Worm (Caenorhabditis elegans) whole organism, L1 larva: ENCODE data around the gene his-48.

Experiments used
- C04F5.9 ChIP-seq: sonication (generic microtip); optimal IDR thresholded peaks from 2 replicates; lab custom pipeline; 2016; ENCODE audit warnings: missing genetic modification characterization, missing compliant biosample characterization
- C16A3.4 ChIP-seq: fragments of 150-350 bp; optimal IDR thresholded peaks from 2 replicates; lab custom pipeline; 2014; ENCODE audit warnings: missing biosample characterization, missing genetic modification characterization
- C34B4.2 ChIP-seq: sonication (generic microtip); optimal IDR thresholded peaks from 2 replicates; lab custom pipeline; 2017; ENCODE audit warnings: mild to moderate bottlenecking, missing genetic modification characterization, missing compliant biosample characterization
- Y116A8C.19 ChIP-seq: sonication (generic microtip); optimal IDR thresholded peaks from 2 replicates; lab custom pipeline; 2016; ENCODE audit warnings: missing compliant biosample characterization, missing genetic modification characterization, borderline replicate concordance
- aha-1 ChIP-seq: fragments of 150-350 bp; optimal IDR thresholded peaks from 2 replicates; lab custom pipeline; 2014; ENCODE audit warnings: missing biosample characterization, missing genetic modification characterization
- ama-1 ChIP-seq: fragments of 150-350 bp; optimal IDR thresholded peaks from 2 replicates; lab custom pipeline; 2014
- blmp-1 ChIP-seq: fragments of 150-350 bp; optimal IDR thresholded peaks from 2 replicates; lab custom pipeline; 2014; ENCODE audit warnings: missing biosample characterization, missing genetic modification characterization
- ces-1 ChIP-seq: fragments of 150-350 bp; optimal IDR thresholded peaks from 2 replicates; lab custom pipeline; 2014; ENCODE audit warnings: missing biosample characterization, missing genetic modification reagents, missing genetic modification characterization
- dsc-1 ChIP-seq: sonication (generic microtip); optimal IDR thresholded peaks from 2 replicates; lab custom pipeline; 2016; ENCODE audit warnings: mild to moderate bottlenecking, missing genetic modification characterization, missing compliant biosample characterization
- efl-3 ChIP-seq: fragments of 200-800 bp; sonication (Bioruptor generic); optimal IDR thresholded peaks from 2 replicates; lab custom pipeline; 2018; ENCODE audit warnings: mild to moderate bottlenecking, missing genetic modification characterization, missing compliant biosample characterization
- egl-13 ChIP-seq: sonication (generic microtip); optimal IDR thresholded peaks from 2 replicates; lab custom pipeline; 2016; ENCODE audit warnings: missing genotype, missing genetic modification reagents, missing genetic modification characterization, missing compliant biosample characterization
- egl-27 ChIP-seq, 2 experiments: fragments of 150-350 bp in 1 of 2; sonication (generic microtip); optimal IDR thresholded peaks; 3 replicates each; lab custom pipeline; 2017 to 2018; ENCODE audit warnings: missing biosample characterization in 2 of 2, missing genetic modification characterization in 2 of 2, missing genetic modification reagents in 2 of 2
- elt-2 ChIP-seq: sonication (generic microtip); optimal IDR thresholded peaks from 2 replicates; lab custom pipeline; 2016; ENCODE audit warnings: missing genetic modification characterization, mild to moderate bottlenecking, inconsistent platforms, missing compliant biosample characterization, missing genetic modification reagents
- ets-5 ChIP-seq: fragments of 200-800 bp; sonication (Bioruptor generic); IDR thresholded peaks from 2 replicates; pipeline ENCODE4 v1.3.6; 2022; ENCODE audit warnings: missing genetic modification characterization, missing compliant biosample characterization
- fkh-10 ChIP-seq: sonication (generic microtip); optimal IDR thresholded peaks from 2 replicates; lab custom pipeline; 2017; ENCODE audit warnings: missing biosample characterization, missing genetic modification reagents, missing genetic modification characterization
- fkh-4 ChIP-seq: sonication (generic microtip); optimal IDR thresholded peaks from 2 replicates; lab custom pipeline; 2016; ENCODE audit warnings: missing compliant biosample characterization, missing genetic modification characterization, borderline replicate concordance
- grh-1 ChIP-seq: fragments of 200-800 bp; sonication (Bioruptor generic); IDR thresholded peaks from 2 replicates; pipeline ENCODE4 v1.3.6; 2022; ENCODE audit warnings: missing genetic modification reagents, missing genetic modification characterization, missing compliant biosample characterization
- hlh-4 ChIP-seq: sonication (generic microtip); optimal IDR thresholded peaks from 2 replicates; lab custom pipeline; 2016; ENCODE audit warnings: mild to moderate bottlenecking, missing genetic modification characterization, missing compliant biosample characterization
- hpl-2 ChIP-seq: fragments of 150-350 bp; optimal IDR thresholded peaks from 2 replicates; lab custom pipeline; 2014; ENCODE audit warnings: missing biosample characterization, missing genetic modification reagents, missing genetic modification characterization
- irx-1 ChIP-seq: sonication (generic microtip); optimal IDR thresholded peaks from 2 replicates; lab custom pipeline; 2016; ENCODE audit warnings: missing genetic modification characterization, missing compliant biosample characterization
- jun-1 ChIP-seq: fragments of 150-350 bp; optimal IDR thresholded peaks from 2 replicates; lab custom pipeline; 2014; ENCODE audit warnings: missing biosample characterization, missing genetic modification reagents, missing genetic modification characterization
- lin-13 ChIP-seq: fragments of 150-350 bp; optimal IDR thresholded peaks from 2 replicates; lab custom pipeline; 2014; ENCODE audit warnings: missing biosample characterization, missing genetic modification reagents, missing genetic modification characterization
- lin-35 ChIP-seq, 2 experiments: fragments of 150-350 bp; optimal IDR thresholded peaks; 2 replicates each; lab custom pipeline; 2014; ENCODE audit warnings: missing biosample characterization in 2 of 2, missing genetic modification characterization in 2 of 2, missing genetic modification reagents in 2 of 2
- lir-3 ChIP-seq: sonication (generic microtip); optimal IDR thresholded peaks from 2 replicates; lab custom pipeline; 2016; ENCODE audit warnings: mild to moderate bottlenecking, missing genetic modification characterization, moderate library complexity, missing compliant biosample characterization; ENCODE audit not compliant: poor library complexity
- mef-2 ChIP-seq: fragments of 150-350 bp; optimal IDR thresholded peaks from 2 replicates; lab custom pipeline; 2014; ENCODE audit warnings: missing biosample characterization, missing genetic modification characterization
- mep-1 ChIP-seq: fragments of 150-350 bp; optimal IDR thresholded peaks from 2 replicates; lab custom pipeline; 2014; ENCODE audit warnings: missing biosample characterization, missing genetic modification characterization
- nhr-11 ChIP-seq: fragments of 150-350 bp; optimal IDR thresholded peaks from 2 replicates; lab custom pipeline; 2014; ENCODE audit warnings: missing biosample characterization, missing genetic modification characterization
- nhr-20 ChIP-seq: sonication (generic microtip); optimal IDR thresholded peaks from 2 replicates; lab custom pipeline; 2016; ENCODE audit warnings: mild to moderate bottlenecking, missing genetic modification characterization, missing compliant biosample characterization
- nhr-237 ChIP-seq: fragments of 150-350 bp; optimal IDR thresholded peaks from 2 replicates; lab custom pipeline; 2014; ENCODE audit warnings: missing biosample characterization, missing genetic modification characterization
- nhr-28 ChIP-seq: fragments of 150-350 bp; optimal IDR thresholded peaks from 2 replicates; lab custom pipeline; 2014; ENCODE audit warnings: missing biosample characterization, missing genetic modification characterization
- nhr-47 ChIP-seq: sonication (generic microtip); optimal IDR thresholded peaks from 2 replicates; lab custom pipeline; 2016; ENCODE audit warnings: mild to moderate bottlenecking, missing genetic modification characterization, moderate library complexity, missing compliant biosample characterization
- nhr-71 ChIP-seq: sonication (generic microtip); optimal IDR thresholded peaks from 2 replicates; lab custom pipeline; 2016; ENCODE audit warnings: mild to moderate bottlenecking, missing genetic modification characterization, moderate library complexity, missing compliant biosample characterization
- nhr-76 ChIP-seq: sonication (generic microtip); optimal IDR thresholded peaks from 2 replicates; lab custom pipeline; 2017; ENCODE audit warnings: missing biosample characterization, missing genetic modification characterization
- nhr-84 ChIP-seq: sonication (generic microtip); optimal IDR thresholded peaks from 2 replicates; lab custom pipeline; 2017; ENCODE audit warnings: missing biosample characterization, missing genetic modification characterization
- nhr-90 ChIP-seq: sonication (generic microtip); optimal IDR thresholded peaks from 2 replicates; lab custom pipeline; 2016; ENCODE audit warnings: mild to moderate bottlenecking, missing genetic modification characterization, missing compliant biosample characterization; ENCODE audit not compliant: poor library complexity
- pag-3 ChIP-seq: sonication (generic microtip); optimal IDR thresholded peaks from 2 replicates; lab custom pipeline; 2017; ENCODE audit warnings: missing genetic modification characterization, mild to moderate bottlenecking, missing compliant biosample characterization, antibody characterized with exemption, borderline replicate concordance; ENCODE audit not compliant: insufficient read depth
- pax-3 ChIP-seq: fragments of 200-800 bp; sonication (Bioruptor generic); optimal IDR thresholded peaks from 2 replicates; lab custom pipeline; 2018; ENCODE audit warnings: mild to moderate bottlenecking, missing genetic modification characterization, moderate library complexity, missing compliant biosample characterization
- pqm-1 ChIP-seq: sonication (generic microtip); optimal IDR thresholded peaks from 3 replicates; lab custom pipeline; 2017; ENCODE audit warnings: missing biosample characterization, missing genetic modification characterization
- rnt-1 ChIP-seq: sonication (generic microtip); optimal IDR thresholded peaks from 2 replicates; lab custom pipeline; 2016; ENCODE audit warnings: mild to moderate bottlenecking, missing genetic modification characterization, moderate library complexity, missing compliant biosample characterization
- skn-1 ChIP-seq: fragments of 150-350 bp; optimal IDR thresholded peaks from 2 replicates; lab custom pipeline; 2014; ENCODE audit warnings: missing biosample characterization, missing genetic modification characterization
- snu-23 ChIP-seq: sonication (generic microtip); optimal IDR thresholded peaks from 2 replicates; lab custom pipeline; 2016; ENCODE audit warnings: missing genetic modification characterization, missing compliant biosample characterization
- sox-4 ChIP-seq: sonication (generic microtip); optimal IDR thresholded peaks from 2 replicates; lab custom pipeline; 2016; ENCODE audit warnings: missing genetic modification characterization, missing compliant biosample characterization
- sptf-1 ChIP-seq: fragments of 150-350 bp; optimal IDR thresholded peaks from 2 replicates; lab custom pipeline; 2014; ENCODE audit warnings: missing biosample characterization, missing genetic modification characterization
- sup-37 ChIP-seq: fragments of 200-800 bp; sonication (Bioruptor generic); optimal IDR thresholded peaks from 2 replicates; lab custom pipeline; 2018; ENCODE audit warnings: mild to moderate bottlenecking, missing genetic modification characterization, missing compliant biosample characterization
- swsn-7 ChIP-seq: sonication (generic microtip); optimal IDR thresholded peaks from 2 replicates; lab custom pipeline; 2016; ENCODE audit warnings: missing genetic modification characterization, missing compliant biosample characterization
- tbx-2 ChIP-seq: sonication (generic microtip); optimal IDR thresholded peaks from 2 replicates; lab custom pipeline; 2016; ENCODE audit warnings: missing genetic modification characterization, missing compliant biosample characterization
- tlp-1 ChIP-seq: fragments of 150-350 bp; optimal IDR thresholded peaks from 2 replicates; lab custom pipeline; 2014; ENCODE audit warnings: missing biosample characterization, missing genetic modification characterization
- unc-130 ChIP-seq: fragments of 150-350 bp; optimal IDR thresholded peaks from 2 replicates; lab custom pipeline; 2017; ENCODE audit warnings: missing biosample characterization, missing genetic modification characterization, inconsistent platforms
- unc-30 ChIP-seq: sonication (generic microtip); optimal IDR thresholded peaks from 2 replicates; lab custom pipeline; 2017; ENCODE audit warnings: missing biosample characterization, missing genetic modification characterization
- unc-98 ChIP-seq: fragments of 200-800 bp; sonication (Bioruptor generic); IDR thresholded peaks from 2 replicates; pipeline ENCODE4 v1.3.6; 2022; ENCODE audit warnings: missing genetic modification characterization, missing compliant biosample characterization
- vab-15 ChIP-seq: sonication (generic microtip); optimal IDR thresholded peaks from 2 replicates; lab custom pipeline; 2017; ENCODE audit warnings: missing genotype, mild to moderate bottlenecking, missing genetic modification characterization, missing compliant biosample characterization
- xbp-1 ChIP-seq: sonication (generic microtip); optimal IDR thresholded peaks from 2 replicates; lab custom pipeline; 2016; ENCODE audit warnings: missing genetic modification characterization, missing compliant biosample characterization
- zip-4 ChIP-seq: fragments of 200-800 bp; sonication (Bioruptor generic); optimal IDR thresholded peaks from 2 replicates; lab custom pipeline; 2018; ENCODE audit warnings: mild to moderate bottlenecking, missing genetic modification characterization, moderate library complexity, missing compliant biosample characterization

The his-48 gene

ce11 chrIV:11310624-11311023 lies 13.9 kb upstream of the his-48 start, which contains the start of gene znf-207 (continued):
- TF ChIP-seq rnt-1 (tag; lab: Kevin White, UChicago) (peak; percentile 48), irx-1 (tag; lab: Kevin White, UChicago) (peak; percentile 5), sup-37 (GFP tag; lab: Kevin White, UChicago) (no peak), jun-1 (tag; lab: Kevin White, UChicago) (no peak), egl-13 (tag; lab: Kevin White, UChicago) (no peak), pag-3 (tag; lab: Kevin White, UChicago) (no peak), aha-1 (tag; lab: Kevin White, UChicago) (no peak), efl-3 (GFP tag; lab: Kevin White, UChicago) (no peak), swsn-7 (tag; lab: Kevin White, UChicago) (peak; percentile 30), ama-1 (no peak), fkh-4 (tag; lab: Kevin White, UChicago) (no peak), tbx-2 (tag; lab: Kevin White, UChicago) (peak; percentile 17), elt-2 (tag; lab: Kevin White, UChicago) (no peak), nhr-90 (no peak), blmp-1 (tag; lab: Kevin White, UChicago) (peak; percentile 20), C16A3.4 (peak; percentile 48), sox-4 (tag; lab: Kevin White, UChicago) (no peak), xbp-1 (tag; lab: Kevin White, UChicago) (peak; percentile 15), egl-27 (tag; optimal IDR thresholded peaks at IDR 0.05; lab: Kevin White, UChicago) (no peak), ces-1 (GFP tag; lab: Kevin White, UChicago) (peak; percentile 80), lir-3 (peak; percentile 1), snu-23 (GFP tag; lab: Kevin White, UChicago) (peak; percentile 53), mef-2 (tag; lab: Kevin White, UChicago) (no peak), dsc-1 (tag; lab: Kevin White, UChicago) (no peak), nhr-11 (tag; lab: Kevin White, UChicago) (no peak), vab-15 (tag; lab: Kevin White, UChicago) (no peak), lin-35 (GFP tag; optimal IDR thresholded peaks at IDR 0.05; lab: Kevin White, UChicago) (peak; percentile 13 to 48), pax-3 (no peak), nhr-84 (tag; lab: Kevin White, UChicago) (no peak), nhr-28 (tag; lab: Kevin White, UChicago) (no peak), sptf-1 (tag; lab: Kevin White, UChicago) (no peak), C34B4.2 (tag; lab: Kevin White, UChicago) (no peak), unc-130 (tag; lab: Kevin White, UChicago) (no peak), hpl-2 (no peak), C04F5.9 (tag; lab: Kevin White, UChicago) (no peak), unc-30 (no peak), Y116A8C.19 (tag; lab: Kevin White, UChicago) (no peak), unc-98 (GFP tag; lab: Robert Waterston, UW) (no peak), fkh-10 (peak; percentile 15), nhr-47 (tag; lab: Kevin White, UChicago) (peak; percentile 42), tlp-1 (no peak), nhr-237 (tag; lab: Kevin White, UChicago) (no peak), mep-1 (tag; lab: Kevin White, UChicago) (peak; percentile 3), hlh-4 (tag; lab: Kevin White, UChicago) (no peak), ets-5 (GFP tag; lab: Robert Waterston, UW) (no peak), skn-1 (peak; percentile 41), nhr-76 (tag; lab: Kevin White, UChicago) (no peak), zip-4 (GFP tag; lab: Kevin White, UChicago) (no peak), lin-13 (GFP tag; lab: Kevin White, UChicago) (no peak), nhr-20 (peak; percentile 32), grh-1 (GFP tag; lab: Robert Waterston, UW) (no peak), pqm-1 (no peak), nhr-71 (peak; percentile 33)
